Worm (Caenorhabditis elegans): ENCODE data around the gene ags-3.

DNA sequence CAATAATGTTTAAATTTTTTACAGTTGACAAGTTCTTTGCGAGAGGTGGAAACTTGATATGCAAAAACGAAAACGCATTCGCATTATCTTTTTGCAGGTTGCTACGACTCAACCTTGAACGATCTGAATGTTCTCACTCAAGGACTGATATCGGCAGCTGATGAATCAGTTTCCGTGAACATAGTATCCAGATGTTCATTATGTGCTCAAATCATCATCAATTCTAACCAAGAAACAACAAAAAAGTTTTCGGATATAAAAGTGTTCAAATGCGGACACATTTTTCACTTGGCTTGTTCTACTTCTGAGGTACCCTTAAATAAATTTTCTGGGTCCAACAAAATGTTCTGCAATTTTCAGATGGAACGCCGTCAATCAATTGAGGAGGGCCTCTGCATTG lies 14.3 kb downstream of the ags-3 start:
- no peak for TF ChIP-seq fos-1 (tag; optimal IDR thresholded peaks at IDR 0.05)
- no peak for TF ChIP-seq snpc-4 (tag; optimal IDR thresholded peaks at IDR 0.05)
- no peak for TF ChIP-seq nhr-237 (tag; optimal IDR thresholded peaks at IDR 0.05)
- no peak for TF ChIP-seq sox-4 (tag; optimal IDR thresholded peaks at IDR 0.05)
- no peak for TF ChIP-seq zag-1 (tag; optimal IDR thresholded peaks at IDR 0.05)
- no peak for TF ChIP-seq nhr-12 (tag; optimal IDR thresholded peaks at IDR 0.05)

Measured in whole organism, L1 larva.